Worm (Caenorhabditis elegans) whole organism, L4/young adult: ENCODE measurements around the gene oct-2.

Source experiments
- dao-5 ChIP-seq: sonication (generic microtip); optimal IDR thresholded peaks from 2 replicates; lab custom pipeline; 2016; ENCODE audit warnings: missing genotype, missing genetic modification characterization, moderate library complexity, missing compliant biosample characterization
- him-1 ChIP-seq: sonication (generic microtip); optimal IDR thresholded peaks from 2 replicates; lab custom pipeline; 2016; ENCODE audit warnings: missing genotype, missing genetic modification reagents, missing genetic modification characterization, missing compliant biosample characterization

DNA sequence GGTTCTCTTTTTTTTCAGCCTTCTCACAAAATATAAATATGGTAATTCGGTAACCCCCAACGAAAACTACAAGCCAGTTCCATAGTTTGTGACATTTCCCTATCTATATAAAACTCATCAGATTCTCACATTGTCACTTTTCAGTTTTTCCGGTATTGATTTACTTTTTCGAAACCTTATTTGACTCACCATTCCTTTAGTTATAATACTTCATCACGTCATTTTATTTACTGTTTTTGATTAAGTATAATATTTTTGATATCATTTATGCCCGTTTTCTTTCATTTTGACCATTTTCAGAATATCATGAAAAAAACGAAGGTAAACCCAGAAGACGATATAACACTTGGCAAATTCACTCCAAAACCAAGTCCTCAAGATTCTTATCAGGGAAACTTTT, 5.6 kb downstream of the oct-2 start, which contains the start of gene pgp-3:
- TF ChIP-seq him-1 (tag; lab: Kevin White, UChicago) = no peak
- no peak for TF ChIP-seq dao-5 (tag; lab: Kevin White, UChicago)
